Worm (Caenorhabditis elegans) whole organism, late embryonic: ENCODE results near the gene Y55F3C.17.

ENCODE experiments used
- C08G9.2 ChIP-seq: sonication (generic microtip); optimal IDR thresholded peaks from 2 replicates; lab custom pipeline; 2016; ENCODE audit warnings: mild to moderate bottlenecking, missing genetic modification characterization, moderate library complexity, missing compliant biosample characterization
- C38D4.7 ChIP-seq: fragments of 200-800 bp; sonication (Bioruptor generic); optimal IDR thresholded peaks from 2 replicates; lab custom pipeline; 2018; ENCODE audit warnings: mild to moderate bottlenecking, missing genetic modification characterization, moderate library complexity, missing compliant biosample characterization
- F13H6.1 ChIP-seq: sonication (generic microtip); optimal IDR thresholded peaks from 2 replicates; lab custom pipeline; 2016; ENCODE audit warnings: missing genetic modification characterization, missing compliant biosample characterization
- K02D7.2 ChIP-seq: sonication (generic microtip); optimal IDR thresholded peaks from 2 replicates; lab custom pipeline; 2017; ENCODE audit warnings: mild to moderate bottlenecking, missing genetic modification characterization, missing compliant biosample characterization
- T23F11.4 ChIP-seq: fragments of 200-800 bp; sonication (Bioruptor generic); optimal IDR thresholded peaks from 2 replicates; lab custom pipeline; 2018; ENCODE audit warnings: mild to moderate bottlenecking, missing genetic modification characterization, missing compliant biosample characterization
- Y22D7AL.16 ChIP-seq: sonication (generic microtip); optimal IDR thresholded peaks from 2 replicates; lab custom pipeline; 2016; ENCODE audit warnings: missing genetic modification characterization, missing compliant biosample characterization
- ahr-1 ChIP-seq: sonication (generic microtip); optimal IDR thresholded peaks from 2 replicates; lab custom pipeline; 2016; ENCODE audit warnings: missing genetic modification characterization, missing compliant biosample characterization
- ama-1 ChIP-seq: fragments of 150-350 bp; optimal IDR thresholded peaks from 2 replicates; lab custom pipeline; 2014
- ceh-14 ChIP-seq: sonication (generic microtip); optimal IDR thresholded peaks from 2 replicates; lab custom pipeline; 2016; ENCODE audit warnings: missing genotype, missing genetic modification characterization, missing compliant biosample characterization
- ceh-18 ChIP-seq: sonication (generic microtip); optimal IDR thresholded peaks from 2 replicates; lab custom pipeline; 2016; ENCODE audit warnings: missing genetic modification characterization, missing compliant biosample characterization
- ceh-19 ChIP-seq: fragments of 200-800 bp; sonication (Bioruptor generic); optimal IDR thresholded peaks from 2 replicates; lab custom pipeline; 2018; ENCODE audit warnings: mild to moderate bottlenecking, missing genetic modification characterization, missing compliant biosample characterization
- ceh-2 ChIP-seq: sonication (generic microtip); optimal IDR thresholded peaks from 2 replicates; lab custom pipeline; 2016; ENCODE audit warnings: missing genotype, missing genetic modification characterization, missing compliant biosample characterization
- ceh-22 ChIP-seq: sonication (generic microtip); optimal IDR thresholded peaks from 2 replicates; lab custom pipeline; 2017; ENCODE audit warnings: missing biosample characterization, missing genetic modification characterization
- ceh-24 ChIP-seq: sonication (generic microtip); optimal IDR thresholded peaks from 2 replicates; lab custom pipeline; 2016; ENCODE audit warnings: mild to moderate bottlenecking, missing genetic modification characterization, missing compliant biosample characterization
- ceh-30 ChIP-seq: fragments of 150-350 bp; optimal IDR thresholded peaks from 2 replicates; lab custom pipeline; 2014; ENCODE audit warnings: missing biosample characterization, missing genetic modification characterization
- ceh-34 ChIP-seq: sonication (generic microtip); optimal IDR thresholded peaks from 2 replicates; lab custom pipeline; 2016; ENCODE audit warnings: mild to moderate bottlenecking, missing genetic modification characterization, missing compliant biosample characterization
- ceh-45 ChIP-seq: fragments of 200-800 bp; sonication (Bioruptor generic); IDR thresholded peaks from 2 replicates; pipeline ENCODE4 v1.3.6; 2022; ENCODE audit warnings: missing genetic modification reagents, missing genetic modification characterization, missing compliant biosample characterization
- ceh-48 ChIP-seq: sonication (generic microtip); optimal IDR thresholded peaks from 2 replicates; lab custom pipeline; 2016; ENCODE audit warnings: missing genetic modification characterization, inconsistent platforms, missing compliant biosample characterization
- ceh-6 ChIP-seq: fragments of 200-800 bp; sonication (Bioruptor generic); optimal IDR thresholded peaks from 2 replicates; lab custom pipeline; 2018; ENCODE audit warnings: mild to moderate bottlenecking, missing genetic modification characterization, missing compliant biosample characterization
- ceh-9 ChIP-seq: sonication (generic microtip); optimal IDR thresholded peaks from 2 replicates; lab custom pipeline; 2016; ENCODE audit warnings: mild to moderate bottlenecking, missing genetic modification characterization, inconsistent platforms, missing compliant biosample characterization
- dmd-4 ChIP-seq: sonication (generic microtip); optimal IDR thresholded peaks from 2 replicates; lab custom pipeline; 2016; ENCODE audit warnings: borderline replicate concordance, missing genetic modification characterization, missing compliant biosample characterization
- dve-1 ChIP-seq: sonication (generic microtip); optimal IDR thresholded peaks from 2 replicates; lab custom pipeline; 2017; ENCODE audit warnings: antibody characterized with exemption, mild to moderate bottlenecking, missing genetic modification characterization, missing compliant biosample characterization
- elt-2 ChIP-seq: sonication (generic microtip); optimal IDR thresholded peaks from 2 replicates; lab custom pipeline; 2016; ENCODE audit warnings: missing genetic modification reagents, missing genetic modification characterization, missing compliant biosample characterization
- elt-4 ChIP-seq: sonication (generic microtip); optimal IDR thresholded peaks from 2 replicates; lab custom pipeline; 2016; ENCODE audit warnings: missing genetic modification characterization, missing compliant biosample characterization
- ets-4 ChIP-seq: sonication (generic microtip); optimal IDR thresholded peaks from 2 replicates; lab custom pipeline; 2016; ENCODE audit warnings: missing genetic modification characterization, missing compliant biosample characterization
- eyg-1 ChIP-seq: sonication (generic microtip); optimal IDR thresholded peaks from 2 replicates; lab custom pipeline; 2016; ENCODE audit warnings: missing genotype, missing genetic modification characterization, missing compliant biosample characterization
- fkh-10 ChIP-seq: fragments of 150-350 bp; optimal IDR thresholded peaks from 2 replicates; lab custom pipeline; 2014; ENCODE audit warnings: missing biosample characterization, missing genetic modification reagents, missing genetic modification characterization
- fkh-6 ChIP-seq: sonication (generic microtip); optimal IDR thresholded peaks from 2 replicates; lab custom pipeline; 2016; ENCODE audit warnings: missing genetic modification characterization, missing compliant biosample characterization
- gmeb-2 ChIP-seq: sonication (generic microtip); optimal IDR thresholded peaks from 2 replicates; lab custom pipeline; 2016; ENCODE audit warnings: missing genetic modification characterization, inconsistent platforms, missing compliant biosample characterization
- hlh-13 ChIP-seq: fragments of 200-800 bp; sonication (Bioruptor generic); optimal IDR thresholded peaks from 2 replicates; lab custom pipeline; 2018; ENCODE audit warnings: mild to moderate bottlenecking, missing genetic modification characterization, missing compliant biosample characterization
- hlh-15 ChIP-seq: sonication (generic microtip); optimal IDR thresholded peaks from 2 replicates; lab custom pipeline; 2016; ENCODE audit warnings: missing genetic modification characterization, missing compliant biosample characterization
- hlh-6 ChIP-seq: sonication (generic microtip); optimal IDR thresholded peaks from 2 replicates; lab custom pipeline; 2016; ENCODE audit warnings: missing genotype, missing genetic modification characterization, missing compliant biosample characterization
- lin-11 ChIP-seq: fragments of 200-800 bp; sonication (Bioruptor generic); optimal IDR thresholded peaks from 2 replicates; lab custom pipeline; 2018; ENCODE audit warnings: mild to moderate bottlenecking, missing genetic modification characterization, missing compliant biosample characterization
- mec-3 ChIP-seq: sonication (generic microtip); optimal IDR thresholded peaks from 2 replicates; lab custom pipeline; 2016; ENCODE audit warnings: borderline replicate concordance, missing genetic modification characterization, missing compliant biosample characterization
- nfya-1 ChIP-seq: sonication (generic microtip); optimal IDR thresholded peaks from 2 replicates; lab custom pipeline; 2017; ENCODE audit warnings: missing genetic modification characterization, mild to moderate bottlenecking, missing compliant biosample characterization, antibody characterized with exemption, moderate library complexity
- nhr-11 ChIP-seq: fragments of 150-350 bp; optimal IDR thresholded peaks from 2 replicates; lab custom pipeline; 2014; ENCODE audit warnings: missing biosample characterization, missing genetic modification characterization
- odd-2 ChIP-seq: sonication (generic microtip); optimal IDR thresholded peaks from 2 replicates; lab custom pipeline; 2017; ENCODE audit warnings: antibody characterized with exemption, mild to moderate bottlenecking, missing genetic modification characterization, missing compliant biosample characterization
- pag-3 ChIP-seq: sonication (generic microtip); optimal IDR thresholded peaks from 2 replicates; lab custom pipeline; 2016; ENCODE audit warnings: missing compliant biosample characterization, missing genetic modification characterization, borderline replicate concordance
- pat-9 ChIP-seq: fragments of 200-800 bp; sonication (Bioruptor generic); optimal IDR thresholded peaks from 2 replicates; lab custom pipeline; 2018; ENCODE audit warnings: mild to moderate bottlenecking, missing genetic modification characterization, moderate library complexity, missing compliant biosample characterization
- pha-2 ChIP-seq: sonication (generic microtip); optimal IDR thresholded peaks from 2 replicates; lab custom pipeline; 2017; ENCODE audit warnings: mild to moderate bottlenecking, missing genetic modification characterization, missing compliant biosample characterization
- pha-4 ChIP-seq: fragments of 150-350 bp; optimal IDR thresholded peaks from 2 replicates; lab custom pipeline; 2018; ENCODE audit warnings: missing biosample characterization, missing genetic modification reagents, missing genetic modification characterization
- pqm-1 ChIP-seq: sonication (generic microtip); optimal IDR thresholded peaks from 2 replicates; lab custom pipeline; 2016; ENCODE audit warnings: missing genetic modification characterization, missing compliant biosample characterization
- pros-1 ChIP-seq: fragments of 150-350 bp; optimal IDR thresholded peaks from 2 replicates; lab custom pipeline; 2014; ENCODE audit warnings: missing biosample characterization, missing genetic modification reagents, missing genetic modification characterization
- ref-2 ChIP-seq: sonication (generic microtip); optimal IDR thresholded peaks from 2 replicates; lab custom pipeline; 2016; ENCODE audit warnings: missing genetic modification characterization, missing compliant biosample characterization
- rnt-1 ChIP-seq: sonication (generic microtip); optimal IDR thresholded peaks from 2 replicates; lab custom pipeline; 2016; ENCODE audit warnings: missing genetic modification characterization, missing compliant biosample characterization
- sdc-2 ChIP-seq: sonication (generic microtip); optimal IDR thresholded peaks from 2 replicates; lab custom pipeline; 2016; ENCODE audit warnings: missing genotype, missing genetic modification characterization, missing compliant biosample characterization
- sox-2 ChIP-seq: fragments of 200-800 bp; sonication (Bioruptor generic); IDR thresholded peaks from 2 replicates; pipeline ENCODE4 v1.3.6; 2022; ENCODE audit warnings: missing genetic modification reagents, missing genetic modification characterization, missing compliant biosample characterization
- sox-4 ChIP-seq: sonication (generic microtip); optimal IDR thresholded peaks from 2 replicates; lab custom pipeline; 2017; ENCODE audit warnings: mild to moderate bottlenecking, missing genetic modification characterization, inconsistent platforms, missing compliant biosample characterization
- syd-9 ChIP-seq: sonication (generic microtip); optimal IDR thresholded peaks from 2 replicates; lab custom pipeline; 2016; ENCODE audit warnings: mild to moderate bottlenecking, missing genetic modification characterization, moderate library complexity, missing compliant biosample characterization
- tbx-2 ChIP-seq: sonication (generic microtip); optimal IDR thresholded peaks from 2 replicates; lab custom pipeline; 2016; ENCODE audit warnings: missing genetic modification characterization, missing compliant biosample characterization
- unc-42 ChIP-seq: sonication (generic microtip); optimal IDR thresholded peaks from 2 replicates; lab custom pipeline; 2016; ENCODE audit warnings: missing genotype, missing genetic modification characterization, missing compliant biosample characterization
- unc-55 ChIP-seq: sonication (generic microtip); optimal IDR thresholded peaks from 2 replicates; lab custom pipeline; 2017; ENCODE audit warnings: missing biosample characterization, missing genetic modification reagents, missing genetic modification characterization
- unc-86 ChIP-seq: sonication (generic microtip); optimal IDR thresholded peaks from 2 replicates; lab custom pipeline; 2016; ENCODE audit warnings: missing genetic modification characterization, missing compliant biosample characterization

Y55F3C.17 gene

DNA sequence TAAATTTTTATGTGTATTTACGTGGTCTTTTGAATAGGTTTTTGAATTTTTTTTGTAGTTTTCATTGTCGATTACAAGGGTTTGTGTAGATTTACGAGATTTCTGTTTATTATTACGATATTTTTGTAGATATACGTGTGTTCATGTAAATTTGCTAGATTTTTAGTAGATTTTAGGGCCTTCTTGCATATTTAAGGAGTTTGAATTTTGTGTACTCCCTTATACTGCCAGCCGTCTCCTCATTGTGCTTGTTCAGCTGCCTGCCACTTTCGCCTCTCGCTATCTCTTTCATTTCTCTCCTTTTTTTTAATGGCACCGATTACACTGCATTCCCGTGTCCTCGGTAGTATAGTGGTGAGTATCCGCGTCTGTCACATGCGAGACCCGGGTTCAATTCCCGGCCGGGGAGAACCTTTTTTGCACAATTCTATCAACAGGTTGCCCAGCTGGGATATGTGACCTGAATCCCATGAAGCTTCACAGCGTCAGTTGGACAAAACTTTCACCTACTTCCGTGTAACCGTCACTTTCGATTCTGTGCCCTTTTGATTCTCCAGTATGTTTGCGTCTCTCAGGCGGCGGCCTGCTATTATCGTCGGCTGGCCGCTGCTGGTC lies 15.4 kb downstream of the Y55F3C.17 start:
- TF ChIP-seq C08G9.2 (tag; lab: Kevin White, UChicago) = peak; percentile 69
- TF ChIP-seq C38D4.7 (GFP tag; lab: Kevin White, UChicago) = peak; percentile 71
- peak; percentile 81 for TF ChIP-seq ceh-6 (GFP tag; lab: Kevin White, UChicago)
- TF ChIP-seq ceh-30 (tag; lab: Kevin White, UChicago) = peak; percentile 51
- TF ChIP-seq syd-9 = peak; percentile 50
- peak; percentile 30 for TF ChIP-seq F13H6.1 (tag; lab: Kevin White, UChicago)
- TF ChIP-seq unc-55 (GFP tag; lab: Kevin White, UChicago) = no peak
- TF ChIP-seq hlh-13 (GFP tag; lab: Kevin White, UChicago) = peak; percentile 50
- TF ChIP-seq elt-2 (tag; lab: Kevin White, UChicago) = peak; percentile 81
- TF ChIP-seq ceh-14 = peak; percentile 75
- TF ChIP-seq ceh-48 (tag; lab: Kevin White, UChicago) = peak; percentile 9
- TF ChIP-seq fkh-6 (tag; lab: Kevin White, UChicago) = peak; percentile 56
- TF ChIP-seq mec-3 = no peak
- no peak for TF ChIP-seq hlh-15 (tag; lab: Kevin White, UChicago)
- TF ChIP-seq rnt-1 (tag; lab: Kevin White, UChicago) = peak; percentile 65
- peak; percentile 72 for TF ChIP-seq Y22D7AL.16 (tag; lab: Kevin White, UChicago)
- TF ChIP-seq ama-1 (lab: Kevin White, UChicago) = no peak
- no peak for TF ChIP-seq ceh-24 (tag; lab: Kevin White, UChicago)
- TF ChIP-seq sox-4 (tag; lab: Kevin White, UChicago) = peak; percentile 71
- peak; percentile 32 for TF ChIP-seq nfya-1 (tag; lab: Kevin White, UChicago)
- TF ChIP-seq unc-86 (tag; lab: Kevin White, UChicago) = peak; percentile 67
- TF ChIP-seq pag-3 (tag; lab: Kevin White, UChicago) = peak; percentile 28
- TF ChIP-seq ceh-34 = peak; percentile 63
- no peak for TF ChIP-seq odd-2 (tag; lab: Kevin White, UChicago)
- TF ChIP-seq ceh-2 = peak; percentile 44
- peak; percentile 33 for TF ChIP-seq K02D7.2 (tag; lab: Kevin White, UChicago)
- peak; percentile 53 for TF ChIP-seq dmd-4
- no peak for TF ChIP-seq pros-1 (tag; lab: Kevin White, UChicago)
- TF ChIP-seq ceh-45 (GFP tag; lab: Robert Waterston, UW) = peak; percentile 81
- no peak for TF ChIP-seq ceh-22 (tag; lab: Kevin White, UChicago)
- no peak for TF ChIP-seq nhr-11
- peak; percentile 7 for TF ChIP-seq ets-4
- peak; percentile 77 for TF ChIP-seq gmeb-2 (tag; lab: Kevin White, UChicago)
- TF ChIP-seq ceh-9 (tag; lab: Kevin White, UChicago) = no peak
- peak; percentile 55 for TF ChIP-seq pqm-1 (tag; lab: Kevin White, UChicago)
- no peak for TF ChIP-seq pha-2
- peak; percentile 71 for TF ChIP-seq T23F11.4 (GFP tag; lab: Kevin White, UChicago)
- peak; percentile 75 for TF ChIP-seq ceh-18 (tag; lab: Kevin White, UChicago)
- TF ChIP-seq elt-4 (tag; lab: Kevin White, UChicago) = peak; percentile 25
- peak; percentile 64 for TF ChIP-seq ceh-19 (GFP tag; lab: Kevin White, UChicago)
- peak; percentile 66 for TF ChIP-seq tbx-2
- peak; percentile 77 for TF ChIP-seq ref-2 (tag; lab: Kevin White, UChicago)
- TF ChIP-seq eyg-1 (tag; lab: Kevin White, UChicago) = peak; percentile 34
- peak; percentile 66 for TF ChIP-seq lin-11 (tag; lab: Kevin White, UChicago)
- peak; percentile 82 for TF ChIP-seq hlh-6 (tag; lab: Kevin White, UChicago)
- no peak for TF ChIP-seq ahr-1 (tag; lab: Kevin White, UChicago)
- peak; percentile 21 for TF ChIP-seq unc-42
- TF ChIP-seq pat-9 (tag; lab: Kevin White, UChicago) = peak; percentile 68
- peak; percentile 62 for TF ChIP-seq dve-1 (tag; lab: Kevin White, UChicago)
- no peak for TF ChIP-seq pha-4
- no peak for TF ChIP-seq sox-2
- TF ChIP-seq fkh-10 = no peak
- peak; percentile 60 for TF ChIP-seq sdc-2 (tag; lab: Kevin White, UChicago)
